Worm (Caenorhabditis elegans) whole organism, L4/young adult: ENCODE results near the gene clec-22.

Source experiments
- W03F9.2 ChIP-seq: fragments of 150-350 bp; optimal IDR thresholded peaks from 2 replicates; lab custom pipeline; 2014; ENCODE audit warnings: missing biosample characterization, missing genetic modification characterization
- dao-5 ChIP-seq: sonication (generic microtip); optimal IDR thresholded peaks from 2 replicates; lab custom pipeline; 2016; ENCODE audit warnings: missing genotype, missing genetic modification characterization, moderate library complexity, missing compliant biosample characterization
- him-1 ChIP-seq: sonication (generic microtip); optimal IDR thresholded peaks from 2 replicates; lab custom pipeline; 2016; ENCODE audit warnings: missing genotype, missing genetic modification reagents, missing genetic modification characterization, missing compliant biosample characterization

DNA sequence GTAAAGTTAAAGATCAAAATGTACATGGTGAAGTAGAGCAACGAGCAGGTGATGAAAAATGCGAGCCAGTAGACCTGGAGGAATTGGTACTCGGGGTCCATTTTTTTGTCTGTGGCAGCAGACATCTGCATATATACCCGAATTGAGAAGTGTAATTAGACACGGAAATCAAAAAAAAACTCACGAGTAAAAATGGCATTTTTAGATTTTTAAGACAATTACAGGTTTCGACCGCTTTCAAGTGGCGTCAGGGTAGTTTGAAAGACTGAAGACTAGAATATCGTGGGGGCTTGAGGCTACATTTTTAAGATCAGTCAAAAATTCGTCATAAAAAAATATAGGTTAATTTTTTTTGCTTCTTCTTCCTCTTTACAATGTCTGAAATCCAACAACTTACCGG lies 44.5 kb downstream of the clec-22 start, which contains the start of gene srd-68:
- TF ChIP-seq W03F9.2 (tag; lab: Kevin White, UChicago) (no peak), him-1 (no peak), dao-5 (tag; lab: Kevin White, UChicago) (no peak)
